Worm (Caenorhabditis elegans) whole organism, midembryonic: Measurements from ENCODE around the gene C29F7.10.
A peak's percentile ranks its signal among the peaks of the same experiment; 100 is the strongest.

Source experiments
- T22C8.4 ChIP-seq: fragments of 200-800 bp; sonication (Bioruptor generic); IDR thresholded peaks from 2 replicates; pipeline ENCODE4 v1.3.6; 2022; ENCODE audit warnings: missing genetic modification characterization, missing compliant biosample characterization
- cog-1 ChIP-seq: sonication (generic microtip); optimal IDR thresholded peaks from 2 replicates; lab custom pipeline; 2016; ENCODE audit warnings: missing genetic modification characterization, missing compliant biosample characterization
- flt-1 ChIP-seq: fragments of 200-800 bp; sonication (Bioruptor generic); IDR thresholded peaks from 2 replicates; pipeline ENCODE4 v1.3.6; 2022; ENCODE audit warnings: missing genetic modification characterization, missing compliant biosample characterization
- klf-2 ChIP-seq: fragments of 200-800 bp; sonication (Bioruptor generic); conservative IDR thresholded peaks from 2 replicates; pipeline ENCODE4 v1.3.6; 2022; ENCODE audit warnings: missing genetic modification reagents, missing genetic modification characterization, missing compliant biosample characterization
- med-1 ChIP-seq: sonication (generic microtip); optimal IDR thresholded peaks from 2 replicates; lab custom pipeline; 2017; ENCODE audit warnings: missing genetic modification characterization, mild to moderate bottlenecking, missing compliant biosample characterization, antibody characterized with exemption, missing genetic modification reagents; ENCODE audit not compliant: insufficient read depth
- ref-1 ChIP-seq: fragments of 200-800 bp; sonication (Bioruptor generic); conservative IDR thresholded peaks from 2 replicates; pipeline ENCODE4 v1.3.6; 2022; ENCODE audit warnings: missing genetic modification reagents, missing genetic modification characterization, missing compliant biosample characterization
- tab-1 ChIP-seq: fragments of 200-800 bp; sonication (Bioruptor generic); IDR thresholded peaks from 2 replicates; pipeline ENCODE4 v1.3.6; 2022; ENCODE audit warnings: missing genetic modification characterization, missing compliant biosample characterization
- ztf-23 ChIP-seq: fragments of 200-800 bp; sonication (Bioruptor generic); IDR thresholded peaks from 2 replicates; pipeline ENCODE4 v1.3.6; 2022; ENCODE audit warnings: missing genetic modification reagents, missing genetic modification characterization, missing compliant biosample characterization
- ztf-29 ChIP-seq: fragments of 200-800 bp; sonication (Bioruptor generic); IDR thresholded peaks from 2 replicates; pipeline ENCODE4 v1.3.6; 2022; ENCODE audit warnings: missing genetic modification reagents, missing genetic modification characterization, missing compliant biosample characterization

C29F7.10 gene

ce11 chrX:13401783-13402182, 29.5 kb downstream of the C29F7.10 start, which contains the start of gene F02C12.1:
Gene F02C12.1 (plus strand): TSS chrX:13402083.
- no peak for TF ChIP-seq klf-2 (GFP tag; lab: Robert Waterston, UW)
- no peak for TF ChIP-seq med-1 (GFP tag; lab: Kevin White, UChicago)
- no peak for TF ChIP-seq ztf-23 (GFP tag; lab: Robert Waterston, UW)
- TF ChIP-seq cog-1 (tag; lab: Kevin White, UChicago), result no peak
- TF ChIP-seq ztf-29 (GFP tag; lab: Robert Waterston, UW), result no peak
- TF ChIP-seq T22C8.4 (GFP tag; lab: Robert Waterston, UW), result no peak
- no peak for TF ChIP-seq flt-1 (GFP tag; lab: Robert Waterston, UW)
- TF ChIP-seq ref-1 (GFP tag; lab: Robert Waterston, UW), result no peak
- TF ChIP-seq tab-1 (GFP tag; lab: Robert Waterston, UW), result no peak

ce11 chrX:13401311-13401710, 30.0 kb downstream of the C29F7.10 start:
- no peak for TF ChIP-seq med-1 (GFP tag; lab: Kevin White, UChicago)
- no peak for TF ChIP-seq cog-1 (tag; lab: Kevin White, UChicago)
- TF ChIP-seq tab-1 (GFP tag; lab: Robert Waterston, UW), result no peak
- TF ChIP-seq flt-1 (GFP tag; lab: Robert Waterston, UW), result no peak
- TF ChIP-seq ztf-23 (GFP tag; lab: Robert Waterston, UW), result no peak
- TF ChIP-seq ztf-29 (GFP tag; lab: Robert Waterston, UW), result no peak
- no peak for TF ChIP-seq klf-2 (GFP tag; lab: Robert Waterston, UW)
- no peak for TF ChIP-seq T22C8.4 (GFP tag; lab: Robert Waterston, UW)
- TF ChIP-seq ref-1 (GFP tag; lab: Robert Waterston, UW), result no peak

DNA sequence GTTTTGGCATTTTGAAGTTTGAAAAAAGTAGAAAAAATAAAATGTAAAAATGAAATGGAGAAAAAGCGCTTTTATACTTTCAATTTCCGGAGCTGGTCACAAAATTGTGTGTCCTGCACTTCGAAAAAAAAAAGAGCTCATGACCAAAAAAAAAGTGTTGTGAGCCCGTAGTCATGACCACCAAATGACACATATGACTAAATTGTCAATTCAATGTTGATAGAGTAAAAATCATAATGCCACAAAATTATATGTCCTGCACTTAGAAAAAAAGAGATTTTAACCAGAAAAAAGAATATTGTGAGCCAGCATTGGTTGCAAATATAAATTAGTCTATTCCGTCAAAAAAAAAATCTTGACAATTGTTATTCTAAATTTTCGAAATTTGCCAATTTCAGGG, 32.1 kb downstream of the C29F7.10 start, which contains the start of gene F02C12.2:
Gene F02C12.2 (minus strand): TSS at position 101 of the 400 bp plus-strand sequence.
- TF ChIP-seq cog-1 (tag; lab: Kevin White, UChicago), result no peak
- no peak for TF ChIP-seq med-1 (GFP tag; lab: Kevin White, UChicago)
- TF ChIP-seq tab-1 (GFP tag; lab: Robert Waterston, UW), result no peak
- no peak for TF ChIP-seq flt-1 (GFP tag; lab: Robert Waterston, UW)
- no peak for TF ChIP-seq ztf-29 (GFP tag; lab: Robert Waterston, UW)
- no peak for TF ChIP-seq klf-2 (GFP tag; lab: Robert Waterston, UW)
- no peak for TF ChIP-seq ztf-23 (GFP tag; lab: Robert Waterston, UW)
- no peak for TF ChIP-seq T22C8.4 (GFP tag; lab: Robert Waterston, UW)
- TF ChIP-seq ref-1 (GFP tag; lab: Robert Waterston, UW), result no peak

ce11 chrX:13396550-13397023, 34.7 kb downstream of the C29F7.10 start, which contains the start of gene F02C12.3:
Gene F02C12.3 (plus strand): TSS chrX:13396973.
- TF ChIP-seq cog-1 (tag; lab: Kevin White, UChicago) (peak; percentile 44), ref-1 (GFP tag; lab: Robert Waterston, UW) (no peak), ztf-29 (GFP tag; lab: Robert Waterston, UW) (no peak), flt-1 (GFP tag; lab: Robert Waterston, UW) (no peak), med-1 (GFP tag; lab: Kevin White, UChicago) (no peak)

ce11 chrX:13394971-13395370, 36.3 kb downstream of the C29F7.10 start, which contains the start of gene irld-2:
Gene irld-2 (minus strand): TSS chrX:13395071.
- TF ChIP-seq ztf-29 (GFP tag; lab: Robert Waterston, UW) (no peak), ztf-23 (GFP tag; lab: Robert Waterston, UW) (no peak), tab-1 (GFP tag; lab: Robert Waterston, UW) (no peak), med-1 (GFP tag; lab: Kevin White, UChicago) (no peak), klf-2 (GFP tag; lab: Robert Waterston, UW) (no peak), ref-1 (GFP tag; lab: Robert Waterston, UW) (no peak), cog-1 (tag; lab: Kevin White, UChicago) (no peak), flt-1 (GFP tag; lab: Robert Waterston, UW) (no peak), T22C8.4 (GFP tag; lab: Robert Waterston, UW) (no peak)

DNA sequence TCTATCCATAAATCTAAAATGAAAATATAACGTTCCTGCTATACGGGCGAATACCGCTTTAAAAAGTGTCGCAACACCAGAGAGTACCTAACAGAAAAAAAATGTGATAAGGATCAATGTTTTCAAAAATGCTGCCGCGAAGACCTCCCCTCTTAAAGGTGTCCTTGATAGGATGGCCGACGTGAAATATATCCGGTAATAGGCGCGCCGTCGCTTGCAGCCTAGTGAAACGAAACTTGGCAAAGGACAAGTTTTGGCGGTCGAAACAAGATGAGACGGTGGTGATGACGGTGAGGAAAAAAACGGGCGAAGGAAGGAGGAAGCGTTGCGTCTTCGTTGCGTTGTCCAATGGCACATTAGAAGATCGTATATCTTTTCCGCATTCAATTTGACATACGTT, 42.5 kb downstream of the C29F7.10 start:
- TF ChIP-seq ref-1 (GFP tag; lab: Robert Waterston, UW) (no peak), cog-1 (tag; lab: Kevin White, UChicago) (no peak), med-1 (GFP tag; lab: Kevin White, UChicago) (no peak), T22C8.4 (GFP tag; lab: Robert Waterston, UW) (no peak), tab-1 (GFP tag; lab: Robert Waterston, UW) (no peak), ztf-23 (GFP tag; lab: Robert Waterston, UW) (no peak), ztf-29 (GFP tag; lab: Robert Waterston, UW) (no peak)

- TF ChIP-seq med-1 (GFP tag; lab: Kevin White, UChicago) (no peak), ztf-23 (GFP tag; lab: Robert Waterston, UW) (no peak), klf-2 (GFP tag; lab: Robert Waterston, UW) (no peak), flt-1 (GFP tag; lab: Robert Waterston, UW) (no peak), cog-1 (tag; lab: Kevin White, UChicago) (no peak), ztf-29 (GFP tag; lab: Robert Waterston, UW) (no peak), ref-1 (GFP tag; lab: Robert Waterston, UW) (no peak), T22C8.4 (GFP tag; lab: Robert Waterston, UW) (no peak), tab-1 (GFP tag; lab: Robert Waterston, UW) (no peak)
These were observed 43.8 kb downstream of the C29F7.10 start, which contains the start of gene C49F8.3 for ce11 chrX:13387497-13387953. Gene C49F8.3 (minus strand): TSS chrX:13387547.

DNA sequence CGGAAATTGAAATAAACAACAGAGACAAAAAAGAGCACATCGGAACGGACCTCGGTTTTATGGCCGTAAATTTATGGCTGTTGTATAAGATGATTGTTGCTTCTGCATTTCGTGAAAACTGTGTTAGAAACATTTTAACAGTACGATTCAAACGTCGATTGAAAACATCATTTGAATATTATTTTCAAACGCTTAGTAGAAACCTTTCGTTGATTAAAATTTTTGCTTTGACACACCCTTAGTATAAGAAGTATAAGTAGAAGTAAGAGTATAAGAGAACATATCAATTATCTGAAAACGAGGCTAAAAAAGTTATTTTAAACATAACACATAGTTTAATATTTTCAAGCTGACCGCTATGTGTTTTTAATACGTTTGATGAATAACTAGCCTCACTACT, 46.5 kb downstream of the C29F7.10 start:
- no peak for TF ChIP-seq med-1 (GFP tag; lab: Kevin White, UChicago)
- no peak for TF ChIP-seq T22C8.4 (GFP tag; lab: Robert Waterston, UW)
- TF ChIP-seq ztf-29 (GFP tag; lab: Robert Waterston, UW), result no peak
- TF ChIP-seq cog-1 (tag; lab: Kevin White, UChicago), result no peak
- TF ChIP-seq klf-2 (GFP tag; lab: Robert Waterston, UW), result no peak

DNA sequence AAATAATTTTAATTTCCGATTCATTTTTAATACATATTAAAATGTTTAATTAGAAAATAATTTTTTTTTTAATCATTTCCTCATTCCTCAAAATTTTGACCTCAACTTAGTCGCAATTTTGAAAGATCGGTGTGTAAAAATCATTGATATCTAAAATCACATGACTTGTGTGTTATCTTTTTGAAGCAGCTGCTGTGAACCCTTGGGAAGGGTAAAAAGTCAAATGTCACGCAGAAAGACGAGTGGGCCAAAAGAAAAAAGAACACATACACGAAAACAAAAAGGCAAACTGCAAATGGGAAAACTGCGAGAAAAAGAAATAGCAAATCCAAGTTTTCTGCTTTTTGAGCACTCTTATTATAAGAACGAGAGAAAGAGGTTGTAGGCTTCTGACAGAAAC, 48.0 kb downstream of the C29F7.10 start:
- TF ChIP-seq T22C8.4 (GFP tag; lab: Robert Waterston, UW), result no peak
- TF ChIP-seq flt-1 (GFP tag; lab: Robert Waterston, UW), result no peak
